Fruit fly (Drosophila melanogaster): ENCODE data around the gene HDAC4.

- TF ChIP-seq Myc (optimal IDR thresholded peaks at IDR 0.05): no peak
- TF ChIP-seq ttk (optimal IDR thresholded peaks at IDR 0.05): no peak
- no peak for TF ChIP-seq insv (optimal IDR thresholded peaks at IDR 0.05)
Observed at dm6 chrX:13277148-13277547, 8.3 kb downstream of the HDAC4 start.
